Fruit fly (Drosophila melanogaster) S2 (cell line): ENCODE results near the gene CG9961.

Source experiments
- CG8478 ChIP-seq: fragments of >200 bp; optimal IDR thresholded peaks from 2 replicates; lab custom pipeline; 2018
- CTCF ChIP-seq, 2 experiments: fragments of >200 bp; optimal IDR thresholded peaks; 2 replicates each; lab custom pipeline; 2018

dm6 chr2L:2732139-2732830 lies 12.4 kb downstream of the CG9961 start:
- no peak for TF ChIP-seq CG8478 (lab: Kevin White, UChicago)
- no peak for TF ChIP-seq CTCF (optimal IDR thresholded peaks at IDR 0.05; lab: Kevin White, UChicago)
